Fruit fly (Drosophila melanogaster) whole organism, wandering third instar larva: ENCODE data around the gene Rbf2.

Experiments
- Abd-B ChIP-seq: fragments of >200 bp; optimal IDR thresholded peaks from 2 replicates; lab custom pipeline; 2017; ENCODE audit warnings: missing biosample characterization, missing genetic modification characterization
- CG32264 ChIP-seq: fragments of 200-800 bp; sonication (Bioruptor generic); optimal IDR thresholded peaks from 2 replicates; lab custom pipeline; 2016; ENCODE audit warnings: missing biosample characterization, missing genetic modification characterization
- CG9705 ChIP-seq: fragments of 200-800 bp; sonication (Bioruptor generic); optimal IDR thresholded peaks from 2 replicates; lab custom pipeline; 2018; ENCODE audit warnings: missing biosample characterization, mild to moderate bottlenecking, missing genetic modification characterization
- CrebA ChIP-seq: fragments of 200-800 bp; sonication (Bioruptor generic); optimal IDR thresholded peaks from 2 replicates; lab custom pipeline; 2016; ENCODE audit warnings: missing biosample characterization, mild to moderate bottlenecking, missing genetic modification characterization, borderline replicate concordance
- Dfd ChIP-seq: fragments of >200 bp; optimal IDR thresholded peaks from 2 replicates; lab custom pipeline; 2017; ENCODE audit warnings: missing biosample characterization, missing genetic modification characterization
- Dif ChIP-seq: fragments of 200-275, 200-300 bp; sonication (Bioruptor generic); optimal IDR thresholded peaks from 2 replicates; lab custom pipeline; 2018; ENCODE audit warnings: missing biosample characterization, missing genetic modification characterization; ENCODE audit not compliant: partially characterized antibody
- GATAd ChIP-seq: sonication (Bioruptor generic); optimal IDR thresholded peaks from 2 replicates; lab custom pipeline; 2016; ENCODE audit warnings: missing biosample characterization, missing genetic modification characterization
- HLH106 ChIP-seq: fragments of 200-800 bp; optimal IDR thresholded peaks from 3 replicates; lab custom pipeline; 2019; ENCODE audit warnings: missing biosample characterization, mild to moderate bottlenecking, missing genetic modification characterization, moderate library complexity
- Hnf4 ChIP-seq: fragments of 200-800 bp; sonication (Bioruptor generic); optimal IDR thresholded peaks from 2 replicates; lab custom pipeline; 2016; ENCODE audit warnings: missing biosample characterization, mild to moderate bottlenecking, missing genetic modification characterization
- Hr78 ChIP-seq: fragments of >200 bp; optimal IDR thresholded peaks from 2 replicates; lab custom pipeline; 2017; ENCODE audit warnings: missing biosample characterization, missing genetic modification characterization
- Hr83 ChIP-seq: fragments of 200-300 bp; sonication (Bioruptor generic); optimal IDR thresholded peaks from 2 replicates; lab custom pipeline; 2016; ENCODE audit warnings: missing biosample characterization, mild to moderate bottlenecking, missing genetic modification characterization, moderate library complexity; ENCODE audit not compliant: poor library complexity, severe bottlenecking
- Jra ChIP-seq: sonication (Bioruptor generic); optimal IDR thresholded peaks from 2 replicates; lab custom pipeline; 2016; ENCODE audit warnings: missing biosample characterization, missing genetic modification characterization
- Mio ChIP-seq: sonication (Bioruptor generic); optimal IDR thresholded peaks from 2 replicates; lab custom pipeline; 2016; ENCODE audit warnings: missing biosample characterization, missing genetic modification characterization
- Myc ChIP-seq: fragments of >200 bp; optimal IDR thresholded peaks from 2 replicates; lab custom pipeline; 2017
- N ChIP-seq: fragments of >200 bp; optimal IDR thresholded peaks from 2 replicates; lab custom pipeline; 2018; ENCODE audit warnings: missing biosample characterization, missing external identifiers, missing genetic modification characterization
- OdsH ChIP-seq: fragments of 200-800 bp; sonication (Bioruptor generic); optimal IDR thresholded peaks from 2 replicates; lab custom pipeline; 2016; ENCODE audit warnings: missing biosample characterization, mild to moderate bottlenecking, missing genetic modification characterization
- Rel ChIP-seq, 2 experiments: fragments of 200-800 bp; sonication (Bioruptor generic) in 1 of 2; optimal IDR thresholded peaks; 2 replicates in 1 of 2; 3 replicates in 1 of 2; lab custom pipeline; 2016 to 2019; ENCODE audit warnings: mild to moderate bottlenecking in 2 of 2, missing biosample characterization in 2 of 2, missing genetic modification characterization in 2 of 2, moderate library complexity in 1 of 2
- Sp1 ChIP-seq: fragments of 200-800 bp; sonication (Bioruptor generic); optimal IDR thresholded peaks from 3 replicates; lab custom pipeline; 2019; ENCODE audit warnings: missing biosample characterization, mild to moderate bottlenecking, missing genetic modification characterization, moderate library complexity
- Vsx2 ChIP-seq: fragments of 200-300, 225-300 bp; sonication (Bioruptor generic); optimal IDR thresholded peaks from 2 replicates; lab custom pipeline; 2018; ENCODE audit warnings: missing biosample characterization, missing genetic modification characterization; ENCODE audit not compliant: partially characterized antibody
- br ChIP-seq: fragments of 200-800 bp; sonication (Bioruptor generic); optimal IDR thresholded peaks from 2 replicates; lab custom pipeline; 2016; ENCODE audit warnings: missing biosample characterization, missing genetic modification characterization
- brk ChIP-seq: fragments of 200-800 bp; sonication (Bioruptor generic); optimal IDR thresholded peaks from 2 replicates; lab custom pipeline; 2016; ENCODE audit warnings: missing biosample characterization, mild to moderate bottlenecking, missing genetic modification characterization
- dl ChIP-seq, 2 experiments: fragments of 175-275, 200-275 bp in 1 of 2; fragments of 200-275 bp in 1 of 2; sonication (Bioruptor generic); optimal IDR thresholded peaks; lab custom pipeline; 2018; ENCODE audit warnings: mild to moderate bottlenecking in 2 of 2, missing biosample characterization in 2 of 2, missing genetic modification characterization in 2 of 2, moderate library complexity in 2 of 2; ENCODE audit not compliant: partially characterized antibody in 2 of 2, insufficient read depth in 1 of 2
- dmrt93B ChIP-seq: fragments of 200-800 bp; sonication (Bioruptor generic); optimal IDR thresholded peaks from 2 replicates; lab custom pipeline; 2018; ENCODE audit warnings: missing biosample characterization, mild to moderate bottlenecking, missing genetic modification characterization
- dsf ChIP-seq: sonication (Bioruptor generic); optimal IDR thresholded peaks from 2 replicates; lab custom pipeline; 2016; ENCODE audit warnings: missing biosample characterization, missing genetic modification characterization, borderline replicate concordance
- ey ChIP-seq: fragments of 200-800 bp; sonication (Bioruptor generic); optimal IDR thresholded peaks from 2 replicates; lab custom pipeline; 2016; ENCODE audit warnings: missing biosample characterization, missing genetic modification characterization
- foxo ChIP-seq, 2 experiments: fragments of 200-800 bp; sonication (Bioruptor generic); optimal IDR thresholded peaks; 2 replicates in 1 of 2; 3 replicates in 1 of 2; lab custom pipeline; 2016 to 2017; ENCODE audit warnings: missing biosample characterization in 2 of 2, missing genetic modification characterization in 2 of 2
- fru ChIP-seq: fragments of 200-800 bp; sonication (Bioruptor generic); optimal IDR thresholded peaks from 3 replicates; lab custom pipeline; 2016; ENCODE audit warnings: missing biosample characterization, mild to moderate bottlenecking, missing genetic modification characterization
- h ChIP-seq: fragments of 200-800 bp; sonication (Bioruptor generic); optimal IDR thresholded peaks from 3 replicates; lab custom pipeline; 2016; ENCODE audit warnings: missing biosample characterization, mild to moderate bottlenecking, missing genetic modification characterization
- jim ChIP-seq: fragments of 175-275, 200-325 bp; sonication (Bioruptor generic); optimal IDR thresholded peaks from 2 replicates; lab custom pipeline; 2016; ENCODE audit warnings: missing biosample characterization, mild to moderate bottlenecking, missing genetic modification characterization
- lola ChIP-seq: fragments of >200 bp; optimal IDR thresholded peaks from 2 replicates; lab custom pipeline; 2017; ENCODE audit warnings: missing biosample characterization, missing genetic modification characterization
- pan ChIP-seq: fragments of >200 bp; optimal IDR thresholded peaks from 2 replicates; lab custom pipeline; 2017
- psq ChIP-seq: fragments of 200-800 bp; sonication (Bioruptor generic); optimal IDR thresholded peaks from 3 replicates; lab custom pipeline; 2017; ENCODE audit warnings: missing biosample characterization, mild to moderate bottlenecking, missing genetic modification characterization, moderate library complexity
- rgr ChIP-seq: fragments of 200-800 bp; sonication (Bioruptor generic); optimal IDR thresholded peaks from 3 replicates; lab custom pipeline; 2016; ENCODE audit warnings: missing biosample characterization, mild to moderate bottlenecking, missing genetic modification characterization
- sage ChIP-seq: fragments of 200-800 bp; sonication (Bioruptor generic); optimal IDR thresholded peaks from 2 replicates; lab custom pipeline; 2016; ENCODE audit warnings: missing biosample characterization, mild to moderate bottlenecking, missing genetic modification characterization
- sv ChIP-seq: fragments of 200-800 bp; sonication (Bioruptor generic); optimal IDR thresholded peaks from 3 replicates; lab custom pipeline; 2016; ENCODE audit warnings: missing biosample characterization, missing genetic modification characterization
- tai ChIP-seq: sonication (Bioruptor generic); optimal IDR thresholded peaks from 2 replicates; lab custom pipeline; 2016; ENCODE audit warnings: missing biosample characterization, missing genetic modification characterization
- usp ChIP-seq: fragments of >200 bp; optimal IDR thresholded peaks from 2 replicates; lab custom pipeline; 2017; ENCODE audit warnings: missing biosample characterization, missing genetic modification characterization
- woc ChIP-seq: sonication (Bioruptor generic); optimal IDR thresholded peaks from 2 replicates; lab custom pipeline; 2016; ENCODE audit warnings: missing biosample characterization, mild to moderate bottlenecking, missing genetic modification characterization

The Rbf2 gene

dm6 chr3R:15920751-15921156, 44.5 kb upstream of the Rbf2 start, which contains the start of gene Fbxl7:
Fbxl7 (plus strand) TSS chr3R:15920898.
- TF ChIP-seq Jra (GFP tag; lab: Kevin White, UChicago) (peak; percentile 56), Hr78 (GFP tag; lab: Kevin White, UChicago) (no peak), CG9705 (no peak), dl (GFP tag; optimal IDR thresholded peaks at IDR 0.05; lab: Kevin White, UChicago; ENCODE audit: insufficient read depth in 1 of 2, partially characterized antibody in 2 of 2) (peak; percentile 55 to 72), CG32264 (no peak), psq (GFP tag; lab: Kevin White, UChicago) (no peak), Rel (GFP tag; optimal IDR thresholded peaks at IDR 0.05; lab: Kevin White, UChicago) (no peak), Rel (tag; optimal IDR thresholded peaks at IDR 0.05; lab: Kevin White, UChicago) (peak; percentile 11), rgr (peak; percentile 8), Abd-B (GFP tag; lab: Kevin White, UChicago) (no peak), h (peak; percentile 48), GATAd (no peak), tai (GFP tag; lab: Kevin White, UChicago) (no peak), fru (GFP tag; lab: Kevin White, UChicago) (peak; percentile 15), Dif (GFP tag; lab: Kevin White, UChicago) (peak; percentile 46), lola (GFP tag; lab: Kevin White, UChicago) (no peak), Sp1 (GFP tag; lab: Kevin White, UChicago) (no peak), OdsH (no peak), Myc (no peak), jim (GFP tag; lab: Kevin White, UChicago) (no peak), foxo (GFP tag; optimal IDR thresholded peaks at IDR 0.05; lab: Kevin White, UChicago) (peak in 1 of 2 experiments; percentile 8), Hnf4 (no peak), Mio (no peak), br (GFP tag; lab: Kevin White, UChicago) (no peak), dmrt93B (no peak), sage (GFP tag; lab: Kevin White, UChicago) (no peak), Vsx2 (GFP tag; lab: Kevin White, UChicago) (no peak), usp (no peak), HLH106 (tag; lab: Kevin White, UChicago) (no peak), ey (GFP tag; lab: Kevin White, UChicago) (no peak), sv (GFP tag; lab: Kevin White, UChicago) (no peak), brk (GFP tag; lab: Kevin White, UChicago) (no peak), pan (lab: Kevin White, UChicago) (no peak), CrebA (GFP tag; lab: Kevin White, UChicago) (peak; percentile 2), N (GFP tag; lab: Kevin White, UChicago) (no peak), Dfd (GFP tag; lab: Kevin White, UChicago) (peak; percentile 34), dsf (GFP tag; lab: Kevin White, UChicago) (no peak), woc (no peak), Hr83 (peak; percentile 78)

DNA sequence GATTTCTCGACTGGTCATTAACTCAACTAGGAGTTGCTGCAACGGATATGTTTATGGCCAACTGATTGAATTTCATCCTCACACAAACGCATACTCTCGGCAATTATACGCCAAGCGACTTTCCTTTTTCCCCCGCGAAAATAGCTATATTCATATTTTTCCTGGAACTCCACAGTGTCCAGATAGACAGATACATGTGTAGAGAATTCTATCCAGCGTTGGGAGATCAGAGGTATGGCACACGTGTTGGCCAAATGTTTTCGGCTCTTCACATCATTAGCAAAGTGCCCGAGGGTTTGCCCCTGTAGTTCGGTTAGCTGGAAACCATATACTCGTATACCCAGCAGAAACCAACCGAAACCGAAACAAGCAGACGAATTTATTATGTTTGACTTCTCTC, 43.5 kb upstream of the Rbf2 start:
- TF ChIP-seq foxo (GFP tag; optimal IDR thresholded peaks at IDR 0.05; lab: Kevin White, UChicago) (no peak), sv (GFP tag; lab: Kevin White, UChicago) (no peak), tai (GFP tag; lab: Kevin White, UChicago) (no peak), Jra (GFP tag; lab: Kevin White, UChicago) (no peak), GATAd (no peak), dl (GFP tag; optimal IDR thresholded peaks at IDR 0.05; lab: Kevin White, UChicago; ENCODE audit: insufficient read depth in 1 of 2, partially characterized antibody in 2 of 2) (no peak), Mio (no peak), woc (no peak), N (GFP tag; lab: Kevin White, UChicago) (no peak)
